Fruit fly (Drosophila melanogaster): ENCODE results near the gene CG10068.

The CG10068 gene

dm6 chr3R:7139188-7140038 is 11.6 kb upstream of the CG10068 start:
- TF ChIP-seq CTCF (optimal IDR thresholded peaks at IDR 0.05) (peak; percentile 58 to 72), CG8478 (optimal IDR thresholded peaks at IDR 0.05) (no peak)

dm6 chr3R:7138058-7138457 is 10.2 kb upstream of the CG10068 start:
- no peak for TF ChIP-seq CTCF (optimal IDR thresholded peaks at IDR 0.05)
- TF ChIP-seq CG8478 (optimal IDR thresholded peaks at IDR 0.05), result no peak

- TF ChIP-seq CTCF (optimal IDR thresholded peaks at IDR 0.05) (no peak), CG8478 (optimal IDR thresholded peaks at IDR 0.05) (no peak)
These were observed 9.4 kb upstream of the CG10068 start for dm6 chr3R:7137207-7137606.

- TF ChIP-seq CTCF (optimal IDR thresholded peaks at IDR 0.05), result no peak
- TF ChIP-seq CG8478 (optimal IDR thresholded peaks at IDR 0.05), result no peak
These were observed 8.1 kb upstream of the CG10068 start, which contains the start of gene Fer1 for dm6 chr3R:7135881-7136280. TSS of gene Fer1 (plus strand) at chr3R:7136206.

- no peak for TF ChIP-seq CTCF (optimal IDR thresholded peaks at IDR 0.05)
- no peak for TF ChIP-seq CG8478 (optimal IDR thresholded peaks at IDR 0.05)
These were observed 7.1 kb upstream of the CG10068 start for dm6 chr3R:7134715-7135505.

DNA sequence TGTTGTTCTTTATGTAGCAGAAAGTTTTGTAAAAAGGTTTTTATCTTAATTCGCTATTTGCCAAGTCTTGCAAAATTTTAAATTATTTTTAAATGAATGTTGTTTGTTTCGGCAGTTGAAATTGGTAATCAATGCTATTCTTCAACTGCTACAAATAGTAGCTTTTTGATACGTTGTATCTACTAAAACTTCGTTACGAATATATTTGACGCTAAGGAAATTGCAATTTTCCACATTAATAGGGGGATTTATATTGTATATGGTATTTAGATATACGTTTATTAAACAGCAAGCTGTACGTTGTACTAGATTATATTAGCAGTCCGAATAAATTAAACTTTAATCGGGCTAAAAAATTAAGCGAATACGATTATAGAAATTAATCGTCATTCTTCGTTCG is 3.4 kb upstream of the CG10068 start, which contains the start of gene CG31493:
TSS of gene CG31493 (plus strand) at position 301 of the 400 bp plus-strand sequence.
- TF ChIP-seq CTCF (optimal IDR thresholded peaks at IDR 0.05), result no peak
- no peak for TF ChIP-seq CG8478 (optimal IDR thresholded peaks at IDR 0.05)

DNA sequence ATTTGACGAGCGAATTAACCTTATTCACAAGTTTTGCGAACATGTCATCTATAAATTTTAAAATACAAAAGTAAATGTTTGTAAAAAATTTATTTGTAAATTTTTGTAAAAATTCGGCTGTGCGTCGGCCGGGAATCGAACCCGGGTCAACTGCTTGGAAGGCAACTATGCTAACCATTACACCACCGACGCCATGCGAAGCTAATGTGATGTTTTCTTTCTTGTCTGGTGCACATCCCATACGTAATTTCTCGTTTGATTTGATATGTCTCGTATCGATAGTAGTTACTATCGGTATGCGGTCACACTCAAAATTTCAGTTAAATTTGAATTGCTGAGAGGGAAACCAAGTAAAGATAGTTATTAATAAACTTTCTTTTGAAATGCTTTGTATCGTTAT is 3.0 kb upstream of the CG10068 start:
- no peak for TF ChIP-seq CG8478 (optimal IDR thresholded peaks at IDR 0.05)
- no peak for TF ChIP-seq CTCF (optimal IDR thresholded peaks at IDR 0.05)

DNA sequence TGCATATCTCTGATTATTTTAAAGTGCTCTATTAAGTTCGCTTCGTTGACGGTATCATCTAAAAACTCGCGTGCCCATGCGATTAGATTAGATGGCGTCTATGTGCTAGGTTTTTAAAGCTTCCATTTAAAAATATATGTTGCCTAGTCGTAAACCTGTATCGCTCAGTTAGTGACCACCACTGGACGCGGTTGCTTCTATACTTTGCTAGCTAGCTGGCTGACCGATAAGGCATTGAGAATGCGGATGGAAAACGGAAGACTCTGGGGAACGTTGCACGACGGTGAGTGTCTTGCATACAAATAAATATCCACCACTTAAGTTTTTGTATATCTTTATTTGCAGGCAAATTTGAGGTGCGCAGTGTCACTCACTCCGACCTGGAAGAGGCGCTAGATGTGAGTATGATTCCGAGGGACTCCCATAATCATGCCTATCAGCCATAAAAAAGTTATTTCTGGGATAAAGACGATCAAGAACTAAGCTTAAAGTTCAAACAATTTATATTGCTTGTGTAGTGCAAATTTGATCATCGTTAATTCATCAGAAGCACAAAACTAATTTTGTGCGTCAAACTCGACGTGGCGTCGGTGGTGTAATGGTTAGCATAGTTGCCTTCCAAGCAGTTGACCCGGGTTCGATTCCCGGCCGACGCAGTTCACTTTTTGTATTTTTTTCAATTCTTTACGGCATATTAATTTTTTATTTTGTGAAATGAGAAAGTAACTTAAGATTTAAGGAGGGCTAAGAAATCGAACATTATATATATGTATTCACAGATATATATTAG is 1.6 kb upstream of the CG10068 start, which contains the start of gene CG31248:
TSS of gene CG31248 (plus strand) at position 41 of the 790 bp plus-strand sequence.
- TF ChIP-seq CG8478 (optimal IDR thresholded peaks at IDR 0.05) (no peak), CTCF (optimal IDR thresholded peaks at IDR 0.05) (no peak)

dm6 chr3R:7124109-7124639 is 3.7 kb downstream of the CG10068 start, which contains the start of the genes Alh and CG10098:
TSS of gene Alh (minus strand) at chr3R:7124185.
TSS of gene CG10098 (plus strand) at chr3R:7124548.
- TF ChIP-seq CG8478 (optimal IDR thresholded peaks at IDR 0.05), result no peak
- peak in 1 of 2 experiments; percentile 21 for TF ChIP-seq CTCF (optimal IDR thresholded peaks at IDR 0.05)

DNA sequence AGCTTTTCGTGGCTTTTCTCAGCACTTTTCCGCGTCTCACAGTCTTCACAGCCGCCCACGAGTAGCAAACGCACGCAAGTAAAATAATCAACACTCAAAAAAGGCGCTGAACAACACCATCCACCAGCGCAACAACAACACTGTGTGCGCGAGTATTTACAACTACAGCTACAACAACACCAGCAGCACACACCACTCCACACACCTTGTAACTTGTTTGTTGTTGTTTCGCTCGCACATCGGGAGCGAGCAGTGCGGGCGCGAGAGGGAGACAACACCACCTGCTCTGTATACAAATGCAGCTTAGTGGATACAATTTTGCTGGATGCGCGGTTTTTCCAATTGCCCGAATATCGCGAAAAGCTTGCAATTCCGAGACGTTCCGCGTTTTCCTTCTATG is 4.1 kb downstream of the CG10068 start:
- no peak for TF ChIP-seq CG8478 (optimal IDR thresholded peaks at IDR 0.05)
- no peak for TF ChIP-seq CTCF (optimal IDR thresholded peaks at IDR 0.05)

- TF ChIP-seq CG8478 (optimal IDR thresholded peaks at IDR 0.05), result no peak
- TF ChIP-seq CTCF (optimal IDR thresholded peaks at IDR 0.05), result no peak
These were observed 4.7 kb downstream of the CG10068 start for dm6 chr3R:7123073-7123572.

dm6 chr3R:7122172-7123072 is 5.4 kb downstream of the CG10068 start:
- TF ChIP-seq CTCF (optimal IDR thresholded peaks at IDR 0.05) (no peak), CG8478 (optimal IDR thresholded peaks at IDR 0.05) (no peak)

- no peak for TF ChIP-seq CTCF (optimal IDR thresholded peaks at IDR 0.05)
- no peak for TF ChIP-seq CG8478 (optimal IDR thresholded peaks at IDR 0.05)
These were observed 10.2 kb downstream of the CG10068 start, which contains the start of gene Mlp84B for dm6 chr3R:7117590-7117989. TSS of gene Mlp84B (minus strand) at chr3R:7117732.

All from S2 (cell line).